Fruit fly (Drosophila melanogaster): Measurements from ENCODE around the gene CG42505.
A peak's percentile ranks its signal among the peaks of the same experiment; 100 is the strongest.

The CG42505 gene

DNA sequence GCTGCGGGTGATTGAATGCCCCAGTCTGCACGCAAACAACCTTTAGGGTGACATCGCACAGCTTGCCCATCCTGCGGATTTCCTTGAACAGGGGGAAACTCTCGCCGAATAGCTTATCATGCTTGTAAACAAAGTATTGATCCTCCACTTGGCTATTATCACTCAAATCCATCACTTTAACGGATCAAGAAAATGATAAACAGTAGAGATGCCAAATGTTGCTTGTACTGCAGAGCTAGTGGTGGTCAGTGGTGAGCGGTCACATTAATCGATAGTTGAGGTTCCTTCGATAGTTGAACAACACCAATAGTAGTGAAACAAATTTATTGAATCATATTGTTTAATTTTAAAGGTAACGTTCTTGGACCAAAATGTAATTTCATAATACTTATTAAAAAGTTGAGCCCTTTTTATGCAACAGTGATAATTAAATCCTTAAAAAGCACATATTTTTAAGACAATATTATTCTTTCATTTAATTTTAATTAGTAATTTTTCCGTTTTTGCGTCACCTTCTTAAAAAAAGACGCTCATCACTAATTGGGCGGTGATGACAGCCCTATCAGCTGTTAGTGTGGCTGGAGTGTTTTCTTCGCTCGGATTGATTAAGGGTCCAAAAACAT is 21.2 kb downstream of the CG42505 start, which contains the start of the genes KLHL18 and GCC185 (continued):
- TF ChIP-seq CG2889 (GFP tag; IDR thresholded peaks at IDR 0.05) = peak; percentile 59; the same call in 1 of the 3 replicates
- peak; percentile 71 for TF ChIP-seq Ssrp (tag; optimal IDR thresholded peaks at IDR 0.05)
- peak; percentile 55 for TF ChIP-seq Blimp-1 (GFP tag; optimal IDR thresholded peaks at IDR 0.05)
- peak; percentile 52; the same call in 1 of the 2 replicates for TF ChIP-seq ara (GFP tag; IDR thresholded peaks at IDR 0.05)
- TF ChIP-seq CG2875 (GFP tag; optimal IDR thresholded peaks at IDR 0.05) = no peak
- TF ChIP-seq CG10431 (GFP tag; optimal IDR thresholded peaks at IDR 0.05) = no peak
- TF ChIP-seq crp (GFP tag; optimal IDR thresholded peaks at IDR 0.05) = peak; percentile 97 to 98
- TF ChIP-seq CG13123 (GFP tag; optimal IDR thresholded peaks at IDR 0.05) = peak; percentile 30
- TF ChIP-seq CG2116 (GFP tag; optimal IDR thresholded peaks at IDR 0.05) = peak; percentile 69
- TF ChIP-seq CG4707 (GFP tag; optimal IDR thresholded peaks at IDR 0.05) = no peak
- TF ChIP-seq CG31388 (GFP tag; optimal IDR thresholded peaks at IDR 0.05) = peak; percentile 38
- TF ChIP-seq Atf3 (GFP tag; optimal IDR thresholded peaks at IDR 0.05) = peak; percentile 36
- no peak for TF ChIP-seq her (GFP tag; optimal IDR thresholded peaks at IDR 0.05)
- no peak for TF ChIP-seq Asciz (GFP tag; optimal IDR thresholded peaks at IDR 0.05)
- TF ChIP-seq CG18764 (GFP tag; optimal IDR thresholded peaks at IDR 0.05) = peak; percentile 69
- TF ChIP-seq en (GFP tag; optimal IDR thresholded peaks at IDR 0.05) = no peak
- TF ChIP-seq CG34224 (GFP tag; IDR thresholded peaks at IDR 0.05; ENCODE audit: partially characterized antibody) = peak; percentile 62; the same call in 1 of the 3 replicates
- no peak for TF ChIP-seq CG43689 (GFP tag; IDR thresholded peaks at IDR 0.05)
- peak; percentile 83 for TF ChIP-seq vnd (GFP tag; IDR thresholded peaks at IDR 0.05; ENCODE audit: partially characterized antibody)
- no peak for TF ChIP-seq nau (GFP tag; optimal IDR thresholded peaks at IDR 0.05)
- TF ChIP-seq CG15514 (GFP tag; optimal IDR thresholded peaks at IDR 0.05) = peak; percentile 80
- TF ChIP-seq ash1 (GFP tag; optimal IDR thresholded peaks at IDR 0.05) = no peak
- peak; percentile 78 for TF ChIP-seq sisA (GFP tag; IDR thresholded peaks at IDR 0.05)
- TF ChIP-seq Kr (GFP tag; optimal IDR thresholded peaks at IDR 0.05) = no peak
- peak; percentile 74 for TF ChIP-seq Xrp1 (GFP tag; IDR thresholded peaks at IDR 0.05)
- no peak for TF ChIP-seq tup (GFP tag; optimal IDR thresholded peaks at IDR 0.05)
- peak; percentile 3 for TF ChIP-seq slp2 (GFP tag; optimal IDR thresholded peaks at IDR 0.05)
- TF ChIP-seq wek (GFP tag; optimal IDR thresholded peaks at IDR 0.05) = no peak
- no peak for TF ChIP-seq ATbp (GFP tag; optimal IDR thresholded peaks at IDR 0.05)
- no peak for TF ChIP-seq chm (GFP tag; IDR thresholded peaks at IDR 0.05)
- TF ChIP-seq ro (GFP tag; IDR thresholded peaks at IDR 0.05) = peak; percentile 56
- TF ChIP-seq nerfin-2 (GFP tag; IDR thresholded peaks at IDR 0.05; ENCODE audit: partially characterized antibody) = peak; percentile 57
- TF ChIP-seq hb (GFP tag; IDR thresholded peaks at IDR 0.05; ENCODE audit: partially characterized antibody) = peak; percentile 78
- peak in 1 of 2 experiments; percentile 73 for TF ChIP-seq Hr51 (GFP tag; optimal IDR thresholded peaks at IDR 0.05)
- peak; percentile 16 for TF ChIP-seq CG12299 (tag; optimal IDR thresholded peaks at IDR 0.05)
- no peak for TF ChIP-seq CG17385 (GFP tag; optimal IDR thresholded peaks at IDR 0.05)
- peak; percentile 77 for TF ChIP-seq CG10147 (GFP tag; optimal IDR thresholded peaks at IDR 0.05)
- peak; percentile 30; the same call in 1 of the 2 replicates for TF ChIP-seq Drgx (GFP tag; IDR thresholded peaks at IDR 0.05)
- TF ChIP-seq dimm (GFP tag; IDR thresholded peaks at IDR 0.05) = no peak
- no peak for TF ChIP-seq CG2202 (tag; optimal IDR thresholded peaks at IDR 0.05)
- TF ChIP-seq Dip3 (GFP tag; optimal IDR thresholded peaks at IDR 0.05) = peak; percentile 66
- peak; percentile 64 for TF ChIP-seq CG7372 (GFP tag; IDR thresholded peaks at IDR 0.05)
- TF ChIP-seq CG12155 (GFP tag; optimal IDR thresholded peaks at IDR 0.05) = peak; percentile 83
- peak; percentile 92 for TF ChIP-seq CG15601 (tag; optimal IDR thresholded peaks at IDR 0.05)
- TF ChIP-seq knrl (GFP tag; IDR thresholded peaks at IDR 0.05; ENCODE audit: partially characterized antibody) = peak; percentile 93
- TF ChIP-seq CG14441 (GFP tag; IDR thresholded peaks at IDR 0.05) = peak; percentile 69
- TF ChIP-seq BtbVII (GFP tag; optimal IDR thresholded peaks at IDR 0.05) = peak; percentile 16
- TF ChIP-seq CG42726 (GFP tag; IDR thresholded peaks at IDR 0.05; ENCODE audit: partially characterized antibody) = 0 out of 2 replicates have a peak, but pooled peaks have one; percentile 37

All from whole organism, embryonic.